Fruit fly (Drosophila melanogaster) whole organism, wandering third instar larva: ENCODE measurements around the gene CG7099.

Source experiments
- Abd-B ChIP-seq: fragments of >200 bp; optimal IDR thresholded peaks from 2 replicates; lab custom pipeline; 2017; ENCODE audit warnings: missing biosample characterization, missing genetic modification characterization
- CG32264 ChIP-seq: fragments of 200-800 bp; sonication (Bioruptor generic); optimal IDR thresholded peaks from 2 replicates; lab custom pipeline; 2016; ENCODE audit warnings: missing biosample characterization, missing genetic modification characterization
- CG9705 ChIP-seq: fragments of 200-800 bp; sonication (Bioruptor generic); optimal IDR thresholded peaks from 2 replicates; lab custom pipeline; 2018; ENCODE audit warnings: missing biosample characterization, mild to moderate bottlenecking, missing genetic modification characterization
- CrebA ChIP-seq: fragments of 200-800 bp; sonication (Bioruptor generic); optimal IDR thresholded peaks from 2 replicates; lab custom pipeline; 2016; ENCODE audit warnings: missing biosample characterization, mild to moderate bottlenecking, missing genetic modification characterization, borderline replicate concordance
- Dfd ChIP-seq: fragments of >200 bp; optimal IDR thresholded peaks from 2 replicates; lab custom pipeline; 2017; ENCODE audit warnings: missing biosample characterization, missing genetic modification characterization
- Dif ChIP-seq: fragments of 200-275, 200-300 bp; sonication (Bioruptor generic); optimal IDR thresholded peaks from 2 replicates; lab custom pipeline; 2018; ENCODE audit warnings: missing biosample characterization, missing genetic modification characterization; ENCODE audit not compliant: partially characterized antibody
- GATAd ChIP-seq: sonication (Bioruptor generic); optimal IDR thresholded peaks from 2 replicates; lab custom pipeline; 2016; ENCODE audit warnings: missing biosample characterization, missing genetic modification characterization
- HLH106 ChIP-seq: fragments of 200-800 bp; optimal IDR thresholded peaks from 3 replicates; lab custom pipeline; 2019; ENCODE audit warnings: missing biosample characterization, mild to moderate bottlenecking, missing genetic modification characterization, moderate library complexity
- Hnf4 ChIP-seq: fragments of 200-800 bp; sonication (Bioruptor generic); optimal IDR thresholded peaks from 2 replicates; lab custom pipeline; 2016; ENCODE audit warnings: missing biosample characterization, mild to moderate bottlenecking, missing genetic modification characterization
- Hr78 ChIP-seq: fragments of >200 bp; optimal IDR thresholded peaks from 2 replicates; lab custom pipeline; 2017; ENCODE audit warnings: missing biosample characterization, missing genetic modification characterization
- Hr83 ChIP-seq: fragments of 200-300 bp; sonication (Bioruptor generic); optimal IDR thresholded peaks from 2 replicates; lab custom pipeline; 2016; ENCODE audit warnings: missing biosample characterization, mild to moderate bottlenecking, missing genetic modification characterization, moderate library complexity; ENCODE audit not compliant: poor library complexity, severe bottlenecking
- Jra ChIP-seq: sonication (Bioruptor generic); optimal IDR thresholded peaks from 2 replicates; lab custom pipeline; 2016; ENCODE audit warnings: missing biosample characterization, missing genetic modification characterization
- Mio ChIP-seq: sonication (Bioruptor generic); optimal IDR thresholded peaks from 2 replicates; lab custom pipeline; 2016; ENCODE audit warnings: missing biosample characterization, missing genetic modification characterization
- Myc ChIP-seq: fragments of >200 bp; optimal IDR thresholded peaks from 2 replicates; lab custom pipeline; 2017
- N ChIP-seq: fragments of >200 bp; optimal IDR thresholded peaks from 2 replicates; lab custom pipeline; 2018; ENCODE audit warnings: missing biosample characterization, missing external identifiers, missing genetic modification characterization
- OdsH ChIP-seq: fragments of 200-800 bp; sonication (Bioruptor generic); optimal IDR thresholded peaks from 2 replicates; lab custom pipeline; 2016; ENCODE audit warnings: missing biosample characterization, mild to moderate bottlenecking, missing genetic modification characterization
- Rel ChIP-seq, 2 experiments: fragments of 200-800 bp; sonication (Bioruptor generic) in 1 of 2; optimal IDR thresholded peaks; 2 replicates in 1 of 2; 3 replicates in 1 of 2; lab custom pipeline; 2016 to 2019; ENCODE audit warnings: mild to moderate bottlenecking in 2 of 2, missing biosample characterization in 2 of 2, missing genetic modification characterization in 2 of 2, moderate library complexity in 1 of 2
- Sp1 ChIP-seq: fragments of 200-800 bp; sonication (Bioruptor generic); optimal IDR thresholded peaks from 3 replicates; lab custom pipeline; 2019; ENCODE audit warnings: missing biosample characterization, mild to moderate bottlenecking, missing genetic modification characterization, moderate library complexity
- Vsx2 ChIP-seq: fragments of 200-300, 225-300 bp; sonication (Bioruptor generic); optimal IDR thresholded peaks from 2 replicates; lab custom pipeline; 2018; ENCODE audit warnings: missing biosample characterization, missing genetic modification characterization; ENCODE audit not compliant: partially characterized antibody
- br ChIP-seq: fragments of 200-800 bp; sonication (Bioruptor generic); optimal IDR thresholded peaks from 2 replicates; lab custom pipeline; 2016; ENCODE audit warnings: missing biosample characterization, missing genetic modification characterization
- brk ChIP-seq: fragments of 200-800 bp; sonication (Bioruptor generic); optimal IDR thresholded peaks from 2 replicates; lab custom pipeline; 2016; ENCODE audit warnings: missing biosample characterization, mild to moderate bottlenecking, missing genetic modification characterization
- dl ChIP-seq, 2 experiments: fragments of 175-275, 200-275 bp in 1 of 2; fragments of 200-275 bp in 1 of 2; sonication (Bioruptor generic); optimal IDR thresholded peaks; lab custom pipeline; 2018; ENCODE audit warnings: mild to moderate bottlenecking in 2 of 2, missing biosample characterization in 2 of 2, missing genetic modification characterization in 2 of 2, moderate library complexity in 2 of 2; ENCODE audit not compliant: partially characterized antibody in 2 of 2, insufficient read depth in 1 of 2
- dmrt93B ChIP-seq: fragments of 200-800 bp; sonication (Bioruptor generic); optimal IDR thresholded peaks from 2 replicates; lab custom pipeline; 2018; ENCODE audit warnings: missing biosample characterization, mild to moderate bottlenecking, missing genetic modification characterization
- dsf ChIP-seq: sonication (Bioruptor generic); optimal IDR thresholded peaks from 2 replicates; lab custom pipeline; 2016; ENCODE audit warnings: missing biosample characterization, missing genetic modification characterization, borderline replicate concordance
- ey ChIP-seq: fragments of 200-800 bp; sonication (Bioruptor generic); optimal IDR thresholded peaks from 2 replicates; lab custom pipeline; 2016; ENCODE audit warnings: missing biosample characterization, missing genetic modification characterization
- foxo ChIP-seq, 2 experiments: fragments of 200-800 bp; sonication (Bioruptor generic); optimal IDR thresholded peaks; 2 replicates in 1 of 2; 3 replicates in 1 of 2; lab custom pipeline; 2016 to 2017; ENCODE audit warnings: missing biosample characterization in 2 of 2, missing genetic modification characterization in 2 of 2
- fru ChIP-seq: fragments of 200-800 bp; sonication (Bioruptor generic); optimal IDR thresholded peaks from 3 replicates; lab custom pipeline; 2016; ENCODE audit warnings: missing biosample characterization, mild to moderate bottlenecking, missing genetic modification characterization
- h ChIP-seq: fragments of 200-800 bp; sonication (Bioruptor generic); optimal IDR thresholded peaks from 3 replicates; lab custom pipeline; 2016; ENCODE audit warnings: missing biosample characterization, mild to moderate bottlenecking, missing genetic modification characterization
- jim ChIP-seq: fragments of 175-275, 200-325 bp; sonication (Bioruptor generic); optimal IDR thresholded peaks from 2 replicates; lab custom pipeline; 2016; ENCODE audit warnings: missing biosample characterization, mild to moderate bottlenecking, missing genetic modification characterization
- lola ChIP-seq: fragments of >200 bp; optimal IDR thresholded peaks from 2 replicates; lab custom pipeline; 2017; ENCODE audit warnings: missing biosample characterization, missing genetic modification characterization
- pan ChIP-seq: fragments of >200 bp; optimal IDR thresholded peaks from 2 replicates; lab custom pipeline; 2017
- psq ChIP-seq: fragments of 200-800 bp; sonication (Bioruptor generic); optimal IDR thresholded peaks from 3 replicates; lab custom pipeline; 2017; ENCODE audit warnings: missing biosample characterization, mild to moderate bottlenecking, missing genetic modification characterization, moderate library complexity
- rgr ChIP-seq: fragments of 200-800 bp; sonication (Bioruptor generic); optimal IDR thresholded peaks from 3 replicates; lab custom pipeline; 2016; ENCODE audit warnings: missing biosample characterization, mild to moderate bottlenecking, missing genetic modification characterization
- sage ChIP-seq: fragments of 200-800 bp; sonication (Bioruptor generic); optimal IDR thresholded peaks from 2 replicates; lab custom pipeline; 2016; ENCODE audit warnings: missing biosample characterization, mild to moderate bottlenecking, missing genetic modification characterization
- sv ChIP-seq: fragments of 200-800 bp; sonication (Bioruptor generic); optimal IDR thresholded peaks from 3 replicates; lab custom pipeline; 2016; ENCODE audit warnings: missing biosample characterization, missing genetic modification characterization
- tai ChIP-seq: sonication (Bioruptor generic); optimal IDR thresholded peaks from 2 replicates; lab custom pipeline; 2016; ENCODE audit warnings: missing biosample characterization, missing genetic modification characterization
- usp ChIP-seq: fragments of >200 bp; optimal IDR thresholded peaks from 2 replicates; lab custom pipeline; 2017; ENCODE audit warnings: missing biosample characterization, missing genetic modification characterization
- woc ChIP-seq: sonication (Bioruptor generic); optimal IDR thresholded peaks from 2 replicates; lab custom pipeline; 2016; ENCODE audit warnings: missing biosample characterization, mild to moderate bottlenecking, missing genetic modification characterization

CG7099 gene

DNA sequence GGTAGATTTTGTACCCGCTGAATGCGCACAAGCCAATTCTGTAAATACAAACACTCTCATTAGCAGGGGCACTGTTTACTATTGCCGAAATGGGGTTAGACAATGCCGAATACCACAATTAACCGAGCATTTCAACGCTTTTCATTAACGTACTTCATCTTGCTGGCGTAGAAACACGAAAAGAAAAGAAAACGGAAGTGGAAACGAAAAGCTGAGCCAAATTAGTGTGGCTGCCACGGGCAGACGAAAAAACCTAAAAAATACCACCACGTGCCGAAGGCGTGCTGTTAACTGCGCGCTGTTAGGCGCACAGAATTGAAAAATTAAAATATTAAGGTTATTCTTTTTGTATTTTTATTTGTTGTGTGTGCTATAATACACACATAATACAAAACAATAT lies 7.5 kb downstream of the CG7099 start, which contains the start of gene RpL24:
TSS of gene RpL24 (minus strand) at position 229 of the 400 bp plus-strand sequence.
- no peak for TF ChIP-seq tai (GFP tag; lab: Kevin White, UChicago)
- TF ChIP-seq h (GFP tag; lab: Kevin White, UChicago): peak; percentile 91
- peak; percentile 93 for TF ChIP-seq CG9705 (GFP tag; lab: Kevin White, UChicago)
- TF ChIP-seq foxo (GFP tag; optimal IDR thresholded peaks at IDR 0.05; lab: Kevin White, UChicago): peak; percentile 53 to 82
- peak; percentile 74 for TF ChIP-seq psq
- TF ChIP-seq rgr (GFP tag; lab: Kevin White, UChicago): peak; percentile 96
- peak; percentile 87 for TF ChIP-seq sage (GFP tag; lab: Kevin White, UChicago)
- no peak for TF ChIP-seq dl (GFP tag; optimal IDR thresholded peaks at IDR 0.05; lab: Kevin White, UChicago; ENCODE audit: insufficient read depth in 1 of 2, partially characterized antibody in 2 of 2)
- peak; percentile 87 for TF ChIP-seq dmrt93B (GFP tag; lab: Kevin White, UChicago)
- no peak for TF ChIP-seq CrebA (GFP tag; lab: Kevin White, UChicago)
- TF ChIP-seq Hnf4 (GFP tag; lab: Kevin White, UChicago): no peak
- peak; percentile 89 for TF ChIP-seq sv
- peak; percentile 63 for TF ChIP-seq CG32264 (GFP tag; lab: Kevin White, UChicago)
- peak; percentile 53 for TF ChIP-seq woc (GFP tag; lab: Kevin White, UChicago)
- no peak for TF ChIP-seq GATAd (GFP tag; lab: Kevin White, UChicago)
- no peak for TF ChIP-seq Abd-B (GFP tag; lab: Kevin White, UChicago)
- no peak for TF ChIP-seq jim (GFP tag; lab: Kevin White, UChicago)
- TF ChIP-seq Rel (GFP tag; optimal IDR thresholded peaks at IDR 0.05; lab: Kevin White, UChicago): peak; percentile 61
- peak; percentile 69 for TF ChIP-seq Rel (tag; optimal IDR thresholded peaks at IDR 0.05; lab: Kevin White, UChicago)
- peak; percentile 77 for TF ChIP-seq Myc (lab: Kevin White, UChicago)
- no peak for TF ChIP-seq Dfd (GFP tag; lab: Kevin White, UChicago)
- peak; percentile 90 for TF ChIP-seq br (GFP tag; lab: Kevin White, UChicago)
- no peak for TF ChIP-seq Dif (GFP tag; lab: Kevin White, UChicago)
- TF ChIP-seq pan: no peak
- TF ChIP-seq fru: peak; percentile 83
- TF ChIP-seq ey (GFP tag; lab: Kevin White, UChicago): peak; percentile 69
- peak; percentile 27 for TF ChIP-seq dsf
- TF ChIP-seq HLH106 (tag; lab: Kevin White, UChicago): peak; percentile 76
- TF ChIP-seq usp (GFP tag; lab: Kevin White, UChicago): no peak
- no peak for TF ChIP-seq N (GFP tag; lab: Kevin White, UChicago)
- no peak for TF ChIP-seq lola (GFP tag; lab: Kevin White, UChicago)
- peak; percentile 92 for TF ChIP-seq Hr83
- peak; percentile 75 for TF ChIP-seq Mio (GFP tag; lab: Kevin White, UChicago)
- TF ChIP-seq Vsx2 (GFP tag; lab: Kevin White, UChicago): no peak
- no peak for TF ChIP-seq Jra (GFP tag; lab: Kevin White, UChicago)
- TF ChIP-seq brk (GFP tag; lab: Kevin White, UChicago): no peak
- TF ChIP-seq Hr78: no peak
- TF ChIP-seq OdsH (GFP tag; lab: Kevin White, UChicago): peak; percentile 87
- peak; percentile 91 for TF ChIP-seq Sp1 (GFP tag; lab: Kevin White, UChicago)

DNA sequence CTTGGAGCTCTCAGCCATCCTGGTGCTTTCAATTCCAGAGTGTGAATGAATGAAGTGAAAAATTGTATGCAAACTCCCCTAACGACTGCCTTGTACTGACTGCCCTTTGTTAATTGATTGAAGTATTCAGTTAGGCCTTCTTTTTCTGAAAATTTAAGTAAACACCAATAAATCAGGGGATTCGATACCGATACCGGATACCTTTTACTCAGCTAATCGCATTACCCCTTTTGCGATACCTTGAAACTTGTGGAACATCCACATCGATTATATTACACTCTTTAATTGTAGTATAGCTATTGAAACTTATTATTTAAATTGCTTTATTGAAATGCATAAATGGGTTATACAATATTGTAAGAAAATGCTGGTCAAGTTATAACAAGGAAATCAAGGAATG lies 8.7 kb downstream of the CG7099 start, which contains the start of gene CG16957:
TSS of gene CG16957 (minus strand) at position 101 of the 400 bp plus-strand sequence.
- TF ChIP-seq dmrt93B (GFP tag; lab: Kevin White, UChicago) (no peak), CG32264 (GFP tag; lab: Kevin White, UChicago) (no peak), HLH106 (tag; lab: Kevin White, UChicago) (no peak), Hr83 (no peak), brk (GFP tag; lab: Kevin White, UChicago) (no peak), Mio (GFP tag; lab: Kevin White, UChicago) (no peak), tai (GFP tag; lab: Kevin White, UChicago) (no peak), dsf (no peak), GATAd (GFP tag; lab: Kevin White, UChicago) (no peak), sv (no peak), usp (GFP tag; lab: Kevin White, UChicago) (no peak), Sp1 (GFP tag; lab: Kevin White, UChicago) (no peak), Rel (GFP tag; optimal IDR thresholded peaks at IDR 0.05; lab: Kevin White, UChicago) (no peak), Rel (tag; optimal IDR thresholded peaks at IDR 0.05; lab: Kevin White, UChicago) (no peak), jim (GFP tag; lab: Kevin White, UChicago) (no peak), psq (no peak), dl (GFP tag; optimal IDR thresholded peaks at IDR 0.05; lab: Kevin White, UChicago; ENCODE audit: insufficient read depth in 1 of 2, partially characterized antibody in 2 of 2) (no peak)
